Worm (Caenorhabditis elegans): Measurements from ENCODE around the gene C17A2.3.

Gene C17A2.3

DNA sequence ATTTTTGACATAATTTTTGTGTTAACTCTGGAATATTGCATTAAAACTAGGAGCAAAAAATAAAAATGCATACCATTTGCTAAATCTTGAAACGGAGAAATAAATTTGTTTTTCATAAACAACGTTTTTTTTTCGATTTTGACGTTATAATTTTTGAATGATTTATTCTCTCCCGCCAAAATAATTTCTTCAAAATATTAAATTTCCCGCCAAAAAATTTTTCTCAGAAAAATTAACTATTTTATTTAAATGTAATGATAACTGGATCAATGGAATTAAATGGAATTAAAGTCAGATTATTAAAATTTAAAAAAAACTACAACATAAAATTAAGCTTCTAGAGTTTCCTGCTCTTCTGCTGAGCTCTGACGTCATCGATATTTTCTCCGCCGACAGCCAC, 33.7 kb downstream of the C17A2.3 start, which contains the start of gene nep-3:
Gene nep-3 (minus strand): TSS at position 101 of the 400 bp plus-strand sequence.
- TF ChIP-seq nhr-76 (tag; optimal IDR thresholded peaks at IDR 0.05): no peak
- no peak for TF ChIP-seq unc-62 (GFP tag; optimal IDR thresholded peaks at IDR 0.05)
- TF ChIP-seq ceh-39 (tag; optimal IDR thresholded peaks at IDR 0.05): no peak
- TF ChIP-seq hlh-1 (tag; optimal IDR thresholded peaks at IDR 0.05): no peak
- no peak for TF ChIP-seq nhr-237 (tag; optimal IDR thresholded peaks at IDR 0.05)
- TF ChIP-seq mls-2 (tag; optimal IDR thresholded peaks at IDR 0.05): no peak
- TF ChIP-seq ceh-43 (GFP tag; optimal IDR thresholded peaks at IDR 0.05): no peak
- TF ChIP-seq blmp-1 (tag; optimal IDR thresholded peaks at IDR 0.05): no peak
- TF ChIP-seq mab-5 (tag; optimal IDR thresholded peaks at IDR 0.05): no peak
- no peak for TF ChIP-seq lsy-2 (tag; optimal IDR thresholded peaks at IDR 0.05)
- TF ChIP-seq cnd-1 (tag; optimal IDR thresholded peaks at IDR 0.05): no peak
- no peak for TF ChIP-seq unc-39 (tag; optimal IDR thresholded peaks at IDR 0.05)
- TF ChIP-seq nhr-2 (tag; optimal IDR thresholded peaks at IDR 0.05): no peak
- TF ChIP-seq ztf-11 (tag; optimal IDR thresholded peaks at IDR 0.05): no peak
- TF ChIP-seq unc-120 (tag; optimal IDR thresholded peaks at IDR 0.05; ENCODE audit: poor library complexity, severe bottlenecking): no peak
- no peak for TF ChIP-seq pha-4 (tag; optimal IDR thresholded peaks at IDR 0.05)
- no peak for TF ChIP-seq ces-1 (GFP tag; optimal IDR thresholded peaks at IDR 0.05)
- no peak for TF ChIP-seq snpc-4 (tag; optimal IDR thresholded peaks at IDR 0.05)
- TF ChIP-seq M03D4.4 (tag; optimal IDR thresholded peaks at IDR 0.05): no peak
- TF ChIP-seq sem-2 (GFP tag; optimal IDR thresholded peaks at IDR 0.05): no peak

DNA sequence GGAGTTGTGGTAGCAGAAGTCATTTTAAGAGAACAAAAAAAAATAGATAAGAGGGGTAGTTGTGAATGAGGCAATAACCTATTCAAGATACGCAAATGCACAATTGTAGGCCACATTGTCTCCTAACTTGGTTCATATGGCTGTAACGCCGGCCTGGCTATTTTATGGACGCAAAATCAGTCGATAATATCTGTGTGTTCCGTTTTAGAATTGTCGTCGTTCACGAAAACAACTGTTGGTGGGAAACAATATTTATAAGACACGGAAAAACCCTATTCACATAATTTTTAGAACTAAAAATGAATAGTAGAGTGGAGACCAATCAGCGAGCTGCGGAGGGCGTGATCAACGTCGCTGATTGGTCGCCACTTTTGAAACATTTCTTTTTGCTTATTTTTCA, 34.5 kb downstream of the C17A2.3 start, which contains the start of gene sdz-7:
Gene sdz-7 (minus strand): TSS at position 101 of the 400 bp plus-strand sequence.
- TF ChIP-seq pha-4 (tag; optimal IDR thresholded peaks at IDR 0.05) (no peak), sptf-1 (tag; optimal IDR thresholded peaks at IDR 0.05) (no peak), unc-62 (GFP tag; optimal IDR thresholded peaks at IDR 0.05) (no peak), ces-1 (GFP tag; optimal IDR thresholded peaks at IDR 0.05) (no peak)

DNA sequence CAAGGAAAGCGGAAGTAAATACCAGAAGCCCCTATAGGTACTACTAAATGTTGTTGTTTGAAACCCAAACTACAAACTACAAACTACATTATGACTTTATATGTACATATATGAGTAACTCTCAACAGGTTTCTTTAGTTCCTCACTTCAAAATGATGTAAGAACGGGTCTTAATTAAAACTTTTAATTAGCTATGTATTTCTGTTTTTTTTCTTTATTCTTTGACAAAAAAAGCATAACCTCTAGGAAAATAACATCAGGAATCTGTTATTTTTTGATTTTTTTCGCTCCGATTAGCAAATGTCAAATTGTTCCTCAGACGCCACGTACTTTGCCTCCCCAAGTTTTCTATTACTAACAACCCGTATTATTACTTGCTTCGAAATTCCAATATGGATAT, 34.9 kb downstream of the C17A2.3 start, which contains the start of gene srh-250:
Gene srh-250 (plus strand): TSS at position 301 of the 400 bp plus-strand sequence.
- TF ChIP-seq flh-1 (GFP tag; optimal IDR thresholded peaks at IDR 0.05) (no peak), ztf-11 (tag; optimal IDR thresholded peaks at IDR 0.05) (no peak), ceh-43 (GFP tag; optimal IDR thresholded peaks at IDR 0.05) (no peak), elt-3 (tag; optimal IDR thresholded peaks at IDR 0.05) (no peak), drap-1 (GFP tag; optimal IDR thresholded peaks at IDR 0.05) (no peak), sem-2 (GFP tag; optimal IDR thresholded peaks at IDR 0.05) (no peak), unc-39 (tag; optimal IDR thresholded peaks at IDR 0.05) (no peak), ceh-39 (tag; optimal IDR thresholded peaks at IDR 0.05) (no peak), sptf-1 (tag; optimal IDR thresholded peaks at IDR 0.05) (no peak), M03D4.4 (tag; optimal IDR thresholded peaks at IDR 0.05) (no peak), snpc-4 (tag; optimal IDR thresholded peaks at IDR 0.05) (no peak), pha-4 (tag; optimal IDR thresholded peaks at IDR 0.05) (no peak), nhr-76 (tag; optimal IDR thresholded peaks at IDR 0.05) (no peak), cnd-1 (tag; optimal IDR thresholded peaks at IDR 0.05) (no peak), lin-13 (tag; optimal IDR thresholded peaks at IDR 0.05) (no peak), nhr-12 (tag; optimal IDR thresholded peaks at IDR 0.05) (no peak), bed-3 (GFP tag; optimal IDR thresholded peaks at IDR 0.05) (no peak), mls-2 (tag; optimal IDR thresholded peaks at IDR 0.05) (no peak)

DNA sequence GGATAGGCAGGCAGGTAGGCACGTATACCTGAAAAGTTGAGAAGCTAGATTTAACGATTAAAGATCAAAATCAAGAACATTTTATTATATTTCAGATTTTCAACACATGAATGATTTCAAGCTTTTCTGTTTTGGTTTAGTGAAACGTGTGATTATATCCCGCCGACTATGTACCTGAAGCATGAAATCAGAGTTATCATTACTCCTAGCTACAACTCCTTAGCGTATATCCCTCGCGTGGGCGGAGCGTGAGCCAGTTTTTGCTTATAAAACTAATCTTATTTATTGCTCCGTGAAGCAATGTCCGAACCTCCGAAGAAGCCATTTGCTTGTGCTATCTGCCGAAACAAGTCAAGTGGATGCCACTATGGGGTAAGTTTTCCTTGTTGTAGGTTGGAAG, 36.5 kb downstream of the C17A2.3 start, which contains the start of gene nhr-166:
Gene nhr-166 (plus strand): TSS at position 301 of the 400 bp plus-strand sequence.
- no peak for TF ChIP-seq sptf-1 (tag; optimal IDR thresholded peaks at IDR 0.05)
- TF ChIP-seq unc-62 (GFP tag; optimal IDR thresholded peaks at IDR 0.05): no peak
- TF ChIP-seq pha-4 (tag; optimal IDR thresholded peaks at IDR 0.05): no peak
- no peak for TF ChIP-seq elt-3 (tag; optimal IDR thresholded peaks at IDR 0.05)
- TF ChIP-seq mep-1 (tag; optimal IDR thresholded peaks at IDR 0.05): no peak
- no peak for TF ChIP-seq nhr-2 (tag; optimal IDR thresholded peaks at IDR 0.05)
- TF ChIP-seq nhr-28 (tag; optimal IDR thresholded peaks at IDR 0.05): no peak
- TF ChIP-seq ceh-83 (GFP tag; optimal IDR thresholded peaks at IDR 0.05): no peak
- TF ChIP-seq zip-8 (tag; optimal IDR thresholded peaks at IDR 0.05): no peak
- TF ChIP-seq ztf-11 (tag; optimal IDR thresholded peaks at IDR 0.05): no peak
- TF ChIP-seq ces-1 (GFP tag; optimal IDR thresholded peaks at IDR 0.05): no peak
- TF ChIP-seq ham-2 (GFP tag; optimal IDR thresholded peaks at IDR 0.05): no peak
- no peak for TF ChIP-seq tbx-8 (GFP tag; optimal IDR thresholded peaks at IDR 0.05)

DNA sequence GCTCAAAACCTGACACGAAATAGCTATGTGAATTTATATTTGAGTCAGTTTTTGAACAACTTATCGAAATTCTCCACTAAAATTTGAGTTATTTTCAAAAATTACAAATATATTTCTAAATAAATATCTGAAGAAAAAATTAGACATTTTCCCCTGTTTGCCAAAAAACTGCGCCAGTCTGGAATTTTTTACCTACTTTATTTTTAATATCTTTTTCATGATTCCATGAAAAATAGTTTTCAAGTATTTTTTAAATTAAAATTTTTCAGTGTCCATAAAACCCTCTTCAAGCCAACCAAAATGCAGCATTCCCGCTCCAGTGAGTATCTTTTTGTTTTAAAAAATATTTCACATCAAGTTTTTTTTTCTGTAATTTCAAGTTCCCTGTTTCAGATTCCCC, 47.7 kb downstream of the C17A2.3 start, which contains the start of gene F53C3.8:
Gene F53C3.8 (plus strand): TSS at position 301 of the 400 bp plus-strand sequence.
- TF ChIP-seq ceh-43 (GFP tag; optimal IDR thresholded peaks at IDR 0.05): no peak
- no peak for TF ChIP-seq zip-8 (tag; optimal IDR thresholded peaks at IDR 0.05)
- no peak for TF ChIP-seq elt-3 (tag; optimal IDR thresholded peaks at IDR 0.05)
- no peak for TF ChIP-seq unc-39 (tag; optimal IDR thresholded peaks at IDR 0.05)
- no peak for TF ChIP-seq mls-2 (tag; optimal IDR thresholded peaks at IDR 0.05)
- TF ChIP-seq snpc-4 (tag; optimal IDR thresholded peaks at IDR 0.05): no peak
- no peak for TF ChIP-seq lin-13 (tag; optimal IDR thresholded peaks at IDR 0.05)
- TF ChIP-seq bed-3 (GFP tag; optimal IDR thresholded peaks at IDR 0.05): no peak
- no peak for TF ChIP-seq unc-120 (tag; optimal IDR thresholded peaks at IDR 0.05; ENCODE audit: poor library complexity, severe bottlenecking)
- TF ChIP-seq hlh-1 (tag; optimal IDR thresholded peaks at IDR 0.05): no peak
- no peak for TF ChIP-seq ces-1 (GFP tag; optimal IDR thresholded peaks at IDR 0.05)
- TF ChIP-seq drap-1 (GFP tag; optimal IDR thresholded peaks at IDR 0.05): no peak
- TF ChIP-seq ceh-39 (tag; optimal IDR thresholded peaks at IDR 0.05): no peak
- TF ChIP-seq lin-32 (GFP tag; optimal IDR thresholded peaks at IDR 0.05): no peak
- TF ChIP-seq elt-1 (tag; optimal IDR thresholded peaks at IDR 0.05; ENCODE audit: borderline replicate concordance, insufficient read depth): no peak
- TF ChIP-seq ceh-83 (GFP tag; optimal IDR thresholded peaks at IDR 0.05): no peak
- TF ChIP-seq pha-4 (tag; optimal IDR thresholded peaks at IDR 0.05): no peak

Data from whole organism, mixed stage, embryonic.